Fruit fly (Drosophila melanogaster): ENCODE measurements around the gene CG17075.

The CG17075 gene

DNA sequence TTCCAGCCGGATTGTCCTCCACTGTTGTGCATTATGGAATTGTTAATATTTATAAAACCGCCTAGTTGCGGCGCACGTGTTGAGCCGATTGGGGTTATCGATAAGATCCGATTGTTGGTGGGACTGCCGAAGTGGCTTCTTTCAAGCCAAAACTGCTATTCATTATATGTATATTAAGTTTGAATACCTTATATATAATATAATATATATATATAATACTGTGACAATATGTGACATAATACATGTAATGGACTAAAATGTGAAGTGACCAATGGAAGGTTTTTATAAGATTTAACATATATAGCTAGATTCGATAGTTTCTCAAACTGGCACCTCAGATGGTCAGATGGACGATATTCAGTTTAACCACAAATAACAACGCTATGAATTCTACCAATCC lies 6.3 kb upstream of the CG17075 start, which contains the start of the genes mbm and CG11555 (continued):
- TF ChIP-seq Mrtf (GFP tag; IDR thresholded peaks at IDR 0.05) (no peak), luna (GFP tag; optimal IDR thresholded peaks at IDR 0.05) (no peak), unc-4 (GFP tag; IDR thresholded peaks at IDR 0.05; ENCODE audit: partially characterized antibody) (peak; percentile 70; the same call in 1 of the 2 replicates), Ssrp (tag; optimal IDR thresholded peaks at IDR 0.05) (no peak), Lhr (GFP tag; optimal IDR thresholded peaks at IDR 0.05) (no peak), CG15269 (tag; optimal IDR thresholded peaks at IDR 0.05) (no peak), CG1647 (GFP tag; optimal IDR thresholded peaks at IDR 0.05) (no peak), CHES-1-like (GFP tag; optimal IDR thresholded peaks at IDR 0.05) (no peak), Bgb (GFP tag; IDR thresholded peaks at IDR 0.05; ENCODE audit: partially characterized antibody) (no peak), Usf (GFP tag; optimal IDR thresholded peaks at IDR 0.05) (no peak), H2.0 (GFP tag; IDR thresholded peaks at IDR 0.05) (no peak), PHDP (tag; optimal IDR thresholded peaks at IDR 0.05) (peak; percentile 41), zen2 (GFP tag; IDR thresholded peaks at IDR 0.05; ENCODE audit: partially characterized antibody) (no peak; the same call in 2 of the 3 replicates), exex (tag; optimal IDR thresholded peaks at IDR 0.05) (no peak), CG13424 (tag; optimal IDR thresholded peaks at IDR 0.05) (peak; percentile 48), Trl (optimal IDR thresholded peaks at IDR 0.05) (no peak), Trl (GFP tag; optimal IDR thresholded peaks at IDR 0.05) (no peak), btn (GFP tag; optimal IDR thresholded peaks at IDR 0.05) (no peak), D19A (tag; optimal IDR thresholded peaks at IDR 0.05) (no peak), z (GFP tag; IDR thresholded peaks at IDR 0.05) (no peak), CG43689 (GFP tag; IDR thresholded peaks at IDR 0.05) (no peak), CG7928 (GFP tag; optimal IDR thresholded peaks at IDR 0.05) (no peak), Abd-B (GFP tag; optimal IDR thresholded peaks at IDR 0.05) (no peak), CG18011 (GFP tag; optimal IDR thresholded peaks at IDR 0.05) (no peak), nom (GFP tag; optimal IDR thresholded peaks at IDR 0.05) (no peak), bowl (GFP tag; IDR thresholded peaks at IDR 0.05) (no peak), NC2β (GFP tag; optimal IDR thresholded peaks at IDR 0.05) (no peak), CG13123 (GFP tag; optimal IDR thresholded peaks at IDR 0.05) (no peak), row (GFP tag; IDR thresholded peaks at IDR 0.05) (peak; percentile 80), sc (optimal IDR thresholded peaks at IDR 0.05) (no peak), sc (GFP tag; optimal IDR thresholded peaks at IDR 0.05) (no peak), CG12942 (GFP tag; optimal IDR thresholded peaks at IDR 0.05) (no peak), vnd (GFP tag; IDR thresholded peaks at IDR 0.05; ENCODE audit: partially characterized antibody) (no peak), CG14965 (GFP tag; optimal IDR thresholded peaks at IDR 0.05; ENCODE audit: borderline replicate concordance) (no peak), zen (tag; optimal IDR thresholded peaks at IDR 0.05) (peak; percentile 50), NfI (GFP tag; optimal IDR thresholded peaks at IDR 0.05) (peak; percentile 24), CG17186 (GFP tag; optimal IDR thresholded peaks at IDR 0.05) (no peak), HLHmδ (GFP tag; optimal IDR thresholded peaks at IDR 0.05) (no peak), gsb-n (tag; optimal IDR thresholded peaks at IDR 0.05) (no peak), CG10209 (GFP tag; optimal IDR thresholded peaks at IDR 0.05) (no peak), Gsc (GFP tag; IDR thresholded peaks at IDR 0.05) (no peak), wor (GFP tag; IDR thresholded peaks at IDR 0.05) (no peak), GATAe (GFP tag; conservative IDR thresholded peaks at IDR 0.05) (no peak), corto (GFP tag; optimal IDR thresholded peaks at IDR 0.05) (no peak), bab2 (GFP tag; optimal IDR thresholded peaks at IDR 0.05) (no peak), HmgD (GFP tag; optimal IDR thresholded peaks at IDR 0.05) (no peak), CG2116 (GFP tag; optimal IDR thresholded peaks at IDR 0.05) (peak; percentile 61), cg (GFP tag; optimal IDR thresholded peaks at IDR 0.05) (no peak), gcm2 (GFP tag; optimal IDR thresholded peaks at IDR 0.05) (no peak), CG16813 (GFP tag; IDR thresholded peaks at IDR 0.05; ENCODE audit: partially characterized antibody) (peak; percentile 51; the same call in 1 of the 3 replicates), CG34422 (GFP tag; IDR thresholded peaks at IDR 0.05) (peak; percentile 21; the same call in 1 of the 3 replicates)
